Worm (Caenorhabditis elegans) whole organism, young adult: ENCODE measurements around the gene Y41E3.19.
A peak's percentile ranks its signal among the peaks of the same experiment; 100 is the strongest.

Experiments
- C06A6.2 ChIP-seq: fragments of 200-800 bp; sonication (Bioruptor generic); conservative IDR thresholded peaks from 2 replicates; pipeline ENCODE4 v1.3.6; 2022; ENCODE audit warnings: missing genetic modification characterization, missing compliant biosample characterization
- C17E4.6 ChIP-seq: fragments of 200-800 bp; sonication (Bioruptor generic); IDR thresholded peaks from 2 replicates; pipeline ENCODE4 v1.3.6; 2022; ENCODE audit warnings: missing genetic modification reagents, missing genetic modification characterization, missing compliant biosample characterization
- D2030.7 ChIP-seq: fragments of 200-800 bp; sonication (Bioruptor generic); IDR thresholded peaks from 2 replicates; pipeline ENCODE4 v1.3.6; 2022; ENCODE audit warnings: missing genetic modification reagents, missing genetic modification characterization, missing compliant biosample characterization
- F33H1.4 ChIP-seq: fragments of 200-800 bp; sonication (Bioruptor generic); IDR thresholded peaks from 2 replicates; pipeline ENCODE4 v1.3.6; 2022; ENCODE audit warnings: missing genetic modification reagents, missing genetic modification characterization, missing compliant biosample characterization
- F37B4.10 ChIP-seq: fragments of 200-800 bp; sonication (Bioruptor generic); IDR thresholded peaks from 2 replicates; pipeline ENCODE4 v1.3.6; 2022; ENCODE audit warnings: missing genetic modification characterization, missing compliant biosample characterization
- F39B2.1 ChIP-seq: fragments of 200-800 bp; sonication (Bioruptor generic); IDR thresholded peaks from 2 replicates; pipeline ENCODE4 v1.3.6; 2022; ENCODE audit warnings: missing genetic modification reagents, missing genetic modification characterization, missing compliant biosample characterization
- F57A8.1 ChIP-seq: fragments of 200-800 bp; sonication (Bioruptor generic); optimal IDR thresholded peaks from 2 replicates; lab custom pipeline; 2018; ENCODE audit warnings: mild to moderate bottlenecking, missing genetic modification characterization, moderate library complexity, missing compliant biosample characterization
- F57C9.4 ChIP-seq: sonication (generic microtip); optimal IDR thresholded peaks from 2 replicates; lab custom pipeline; 2017; ENCODE audit warnings: mild to moderate bottlenecking, missing genetic modification characterization, missing compliant biosample characterization
- K12H6.12 ChIP-seq: fragments of 200-800 bp; sonication (Bioruptor generic); optimal IDR thresholded peaks from 2 replicates; lab custom pipeline; 2018; ENCODE audit warnings: mild to moderate bottlenecking, missing genetic modification characterization, missing compliant biosample characterization
- T07F8.4 ChIP-seq: sonication (generic microtip); optimal IDR thresholded peaks from 2 replicates; lab custom pipeline; 2016; ENCODE audit warnings: mild to moderate bottlenecking, missing genetic modification characterization, moderate library complexity, missing compliant biosample characterization
- T26A5.8 ChIP-seq: sonication (generic microtip); optimal IDR thresholded peaks from 2 replicates; lab custom pipeline; 2016; ENCODE audit warnings: missing genetic modification characterization, missing compliant biosample characterization
- Y53F4B.3 ChIP-seq: fragments of 200-800 bp; sonication (Bioruptor generic); IDR thresholded peaks from 2 replicates; pipeline ENCODE4 v1.3.6; 2022; ENCODE audit warnings: missing genetic modification reagents, missing genetic modification characterization, missing compliant biosample characterization
- Y53G8AR.9 ChIP-seq: fragments of 200-800 bp; sonication (Bioruptor generic); conservative IDR thresholded peaks from 2 replicates; pipeline ENCODE4 v1.3.6; 2022; ENCODE audit warnings: missing genetic modification reagents, missing genetic modification characterization, missing compliant biosample characterization
- Y79H2A.3 ChIP-seq: fragments of 200-800 bp; sonication (Bioruptor generic); conservative IDR thresholded peaks from 2 replicates; pipeline ENCODE4 v1.3.6; 2022; ENCODE audit warnings: missing genetic modification reagents, missing genetic modification characterization, missing compliant biosample characterization
- Y95B8A.8 ChIP-seq: fragments of 200-800 bp; sonication (Bioruptor generic); IDR thresholded peaks from 2 replicates; pipeline ENCODE4 v1.3.6; 2022; ENCODE audit warnings: missing genetic modification reagents, missing genetic modification characterization, missing compliant biosample characterization
- ZK185.1 ChIP-seq: sonication (generic microtip); optimal IDR thresholded peaks from 2 replicates; lab custom pipeline; 2016; ENCODE audit warnings: mild to moderate bottlenecking, missing genetic modification characterization, missing compliant biosample characterization; ENCODE audit not compliant: poor library complexity, severe bottlenecking
- ama-1 ChIP-seq, 3 experiments: fragments of 150-350 bp in 1 of 3; sonication (generic microtip) in 2 of 3; optimal IDR thresholded peaks; 2 replicates each; lab custom pipeline; 2014 to 2018; ENCODE audit warnings: missing biosample characterization in 2 of 3, missing genetic modification characterization in 2 of 3, missing genetic modification reagents in 2 of 3
- aptf-3 ChIP-seq: fragments of 200-800 bp; sonication (Bioruptor generic); IDR thresholded peaks from 2 replicates; pipeline ENCODE4 v1.3.6; 2022; ENCODE audit warnings: missing genetic modification characterization, missing compliant biosample characterization
- atf-7 ChIP-seq: sonication (generic microtip); optimal IDR thresholded peaks from 2 replicates; lab custom pipeline; 2017; ENCODE audit warnings: mild to moderate bottlenecking, missing genetic modification characterization, missing compliant biosample characterization
- athp-1 ChIP-seq: sonication (generic microtip); optimal IDR thresholded peaks from 2 replicates; lab custom pipeline; 2017; ENCODE audit warnings: mild to moderate bottlenecking, missing genetic modification characterization, missing compliant biosample characterization
- attf-3 ChIP-seq: fragments of 200-800 bp; sonication (Bioruptor generic); conservative IDR thresholded peaks from 2 replicates; pipeline ENCODE4 v1.3.6; 2022; ENCODE audit warnings: missing genetic modification reagents, missing genetic modification characterization, missing compliant biosample characterization
- attf-6 ChIP-seq: fragments of 200-800 bp; sonication (Bioruptor generic); IDR thresholded peaks from 2 replicates; pipeline ENCODE4 v1.3.6; 2022; ENCODE audit warnings: missing genetic modification reagents, missing genetic modification characterization, missing compliant biosample characterization
- cebp-1 ChIP-seq, 2 experiments: fragments of 200-800 bp in 1 of 2; sonication (Bioruptor generic) in 1 of 2; sonication (generic microtip) in 1 of 2; IDR thresholded peaks in 1 of 2; optimal IDR thresholded peaks in 1 of 2; 2 replicates each; pipeline versions ENCODE4 v1.3.6 to Lab custom; 2017 to 2022; ENCODE audit warnings: missing compliant biosample characterization in 2 of 2, missing genetic modification characterization in 2 of 2, mild to moderate bottlenecking in 1 of 2, missing genetic modification reagents in 1 of 2, moderate library complexity in 1 of 2
- cebp-2 ChIP-seq: fragments of 200-800 bp; sonication (Bioruptor generic); IDR thresholded peaks from 2 replicates; pipeline ENCODE4 v1.3.6; 2022; ENCODE audit warnings: missing genetic modification characterization, missing compliant biosample characterization
- ceh-79 ChIP-seq: sonication (generic microtip); optimal IDR thresholded peaks from 2 replicates; lab custom pipeline; 2017; ENCODE audit warnings: mild to moderate bottlenecking, missing genetic modification characterization, missing compliant biosample characterization
- efl-1 ChIP-seq: fragments of 150-350 bp; optimal IDR thresholded peaks from 2 replicates; lab custom pipeline; 2014; ENCODE audit warnings: missing biosample characterization, missing genetic modification reagents, missing genetic modification characterization
- egl-18 ChIP-seq: fragments of 200-800 bp; sonication (Bioruptor generic); IDR thresholded peaks from 2 replicates; pipeline ENCODE4 v1.3.6; 2022; ENCODE audit warnings: missing genetic modification reagents, missing genetic modification characterization, missing compliant biosample characterization
- egl-44 ChIP-seq: fragments of 200-800 bp; sonication (Bioruptor generic); IDR thresholded peaks from 2 replicates; pipeline ENCODE4 v1.3.6; 2022; ENCODE audit warnings: missing genetic modification reagents, missing genetic modification characterization, missing compliant biosample characterization
- gei-17 ChIP-seq: fragments of 200-800 bp; sonication (Bioruptor generic); optimal IDR thresholded peaks from 2 replicates; lab custom pipeline; 2018; ENCODE audit warnings: mild to moderate bottlenecking, missing genetic modification characterization, missing compliant biosample characterization
- him-1 ChIP-seq: sonication (generic microtip); optimal IDR thresholded peaks from 2 replicates; lab custom pipeline; 2016; ENCODE audit warnings: missing genotype, missing genetic modification reagents, missing genetic modification characterization, missing compliant biosample characterization
- hmg-1.2 ChIP-seq: fragments of 200-800 bp; sonication (Bioruptor generic); IDR thresholded peaks from 2 replicates; pipeline ENCODE4 v1.3.6; 2022; ENCODE audit warnings: missing genetic modification reagents, missing genetic modification characterization, missing compliant biosample characterization
- hrde-1 ChIP-seq: sonication (generic microtip); optimal IDR thresholded peaks from 2 replicates; lab custom pipeline; 2016; ENCODE audit warnings: missing genetic modification characterization, mild to moderate bottlenecking, missing compliant biosample characterization, moderate library complexity, missing genotype, missing genetic modification reagents, borderline replicate concordance
- let-607 ChIP-seq, 2 experiments: fragments of 200-800 bp in 1 of 2; sonication (Bioruptor generic) in 1 of 2; sonication (generic microtip) in 1 of 2; optimal IDR thresholded peaks; 2 replicates each; lab custom pipeline; 2016 to 2018; ENCODE audit warnings: mild to moderate bottlenecking in 2 of 2, missing compliant biosample characterization in 2 of 2, missing genetic modification characterization in 2 of 2, moderate library complexity in 2 of 2, missing genotype in 1 of 2
- lin-54 ChIP-seq: fragments of 200-800 bp; sonication (Bioruptor generic); optimal IDR thresholded peaks from 2 replicates; lab custom pipeline; 2018; ENCODE audit warnings: mild to moderate bottlenecking, missing genetic modification characterization, missing compliant biosample characterization
- lsl-1 ChIP-seq: fragments of 200-800 bp; sonication (Bioruptor generic); optimal IDR thresholded peaks from 2 replicates; lab custom pipeline; 2018; ENCODE audit warnings: mild to moderate bottlenecking, missing genetic modification characterization, moderate library complexity, missing compliant biosample characterization
- madf-3 ChIP-seq: fragments of 200-800 bp; sonication (Bioruptor generic); IDR thresholded peaks from 2 replicates; pipeline ENCODE4 v1.3.6; 2022; ENCODE audit warnings: missing genetic modification reagents, missing genetic modification characterization, missing compliant biosample characterization
- mel-28 ChIP-seq: sonication (generic microtip); optimal IDR thresholded peaks from 2 replicates; lab custom pipeline; 2016; ENCODE audit warnings: borderline replicate concordance, mild to moderate bottlenecking, missing genetic modification characterization, missing compliant biosample characterization
- nfya-2 ChIP-seq: fragments of 200-800 bp; sonication (Bioruptor generic); IDR thresholded peaks from 2 replicates; pipeline ENCODE4 v1.3.6; 2022; ENCODE audit warnings: missing genetic modification reagents, missing genetic modification characterization, missing compliant biosample characterization
- nfyb-1 ChIP-seq: fragments of 200-800 bp; sonication (Bioruptor generic); IDR thresholded peaks from 2 replicates; pipeline ENCODE4 v1.3.6; 2022; ENCODE audit warnings: missing genetic modification reagents, missing genetic modification characterization, missing compliant biosample characterization
- rcor-1 ChIP-seq: fragments of 200-800 bp; sonication (Bioruptor generic); IDR thresholded peaks from 2 replicates; pipeline ENCODE4 v1.3.6; 2022; ENCODE audit warnings: missing genetic modification reagents, missing genetic modification characterization, missing compliant biosample characterization
- snpc-1.1 ChIP-seq: sonication (generic microtip); optimal IDR thresholded peaks from 2 replicates; lab custom pipeline; 2017; ENCODE audit warnings: missing genetic modification characterization, mild to moderate bottlenecking, missing compliant biosample characterization, antibody characterized with exemption, moderate library complexity, missing genotype, missing genetic modification reagents; ENCODE audit not compliant: insufficient read depth
- snpc-1.3 ChIP-seq: sonication (generic microtip); optimal IDR thresholded peaks from 2 replicates; lab custom pipeline; 2017; ENCODE audit warnings: missing genetic modification characterization, mild to moderate bottlenecking, missing compliant biosample characterization, antibody characterized with exemption, moderate library complexity, missing genotype, missing genetic modification reagents; ENCODE audit not compliant: insufficient read depth
- somi-1 ChIP-seq: fragments of 200-800 bp; sonication (Bioruptor generic); optimal IDR thresholded peaks from 2 replicates; lab custom pipeline; 2018; ENCODE audit warnings: mild to moderate bottlenecking, missing genetic modification characterization, missing compliant biosample characterization
- sptf-2 ChIP-seq: fragments of 200-800 bp; sonication (Bioruptor generic); optimal IDR thresholded peaks from 2 replicates; lab custom pipeline; 2018; ENCODE audit warnings: mild to moderate bottlenecking, missing genetic modification characterization, missing compliant biosample characterization
- zfh-2 ChIP-seq: fragments of 200-800 bp; sonication (Bioruptor generic); conservative IDR thresholded peaks from 2 replicates; pipeline ENCODE4 v1.3.6; 2022; ENCODE audit warnings: missing genetic modification reagents, missing genetic modification characterization, missing compliant biosample characterization
- ztf-28 ChIP-seq: fragments of 200-800 bp; sonication (Bioruptor generic); IDR thresholded peaks from 2 replicates; pipeline ENCODE4 v1.3.6; 2022; ENCODE audit warnings: missing genetic modification reagents, missing genetic modification characterization, missing compliant biosample characterization

Gene Y41E3.19

DNA sequence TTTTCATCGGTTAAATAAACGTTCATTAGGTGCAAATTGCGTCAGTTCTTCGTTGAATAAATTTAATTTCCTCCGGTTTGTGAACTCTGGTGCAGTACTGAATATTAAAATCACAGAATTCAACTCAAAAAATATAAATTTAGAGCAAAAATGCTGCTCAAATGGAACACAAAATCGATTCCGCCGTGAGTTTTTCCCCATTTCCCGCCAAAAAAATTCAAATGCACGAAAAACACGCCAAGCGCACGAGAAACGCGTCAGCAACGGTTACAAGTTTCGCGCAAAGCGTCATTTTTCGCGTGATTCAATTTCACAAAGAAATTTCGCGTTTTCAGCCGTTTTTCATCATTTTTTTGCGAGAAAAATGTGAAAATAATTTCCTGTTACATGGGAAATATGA is 16.5 kb upstream of the Y41E3.19 start, which contains the start of gene hrpu-1 (continued):
- TF ChIP-seq nfya-2 (no peak), madf-3 (GFP tag; lab: Robert Waterston, UW) (0 out of 2 replicates have a peak, but pooled peaks have one; percentile 62), ceh-79 (no peak), aptf-3 (GFP tag; lab: Robert Waterston, UW) (no peak), hmg-1.2 (peak; percentile 56), snpc-1.3 (tag; lab: Kevin White, UChicago) (peak; percentile 91), mel-28 (no peak), egl-18 (GFP tag; lab: Robert Waterston, UW) (no peak), sptf-2 (GFP tag; lab: Kevin White, UChicago) (no peak), egl-44 (GFP tag; lab: Robert Waterston, UW) (0 out of 2 replicates have a peak, but pooled peaks have one; percentile 25), F57C9.4 (tag; lab: Kevin White, UChicago) (no peak), efl-1 (GFP tag; lab: Kevin White, UChicago) (peak; percentile 88), Y95B8A.8 (GFP tag; lab: Robert Waterston, UW) (no peak), T07F8.4 (tag; lab: Kevin White, UChicago) (no peak), atf-7 (peak; percentile 40), nfyb-1 (GFP tag; lab: Robert Waterston, UW) (peak; percentile 73), lin-54 (GFP tag; lab: Kevin White, UChicago) (peak; percentile 97), rcor-1 (GFP tag; lab: Robert Waterston, UW) (peak; percentile 75), somi-1 (GFP tag; lab: Kevin White, UChicago) (no peak), ztf-28 (GFP tag; lab: Robert Waterston, UW) (no peak), Y79H2A.3 (GFP tag; lab: Robert Waterston, UW) (0 out of 2 replicates have a peak, but pooled peaks have one; percentile 38), gei-17 (GFP tag; lab: Kevin White, UChicago) (peak; percentile 7), D2030.7 (GFP tag; lab: Robert Waterston, UW) (peak; percentile 76), ama-1 (optimal IDR thresholded peaks at IDR 0.05; lab: Kevin White, UChicago) (no peak), ama-1 (GFP tag; optimal IDR thresholded peaks at IDR 0.05; lab: Kevin White, UChicago) (peak in 1 of 2 experiments; percentile 39), let-607 (tag; optimal IDR thresholded peaks at IDR 0.05; lab: Kevin White, UChicago) (peak; percentile 46 to 53), F37B4.10 (GFP tag; lab: Robert Waterston, UW) (no peak), cebp-2 (peak; percentile 96; the same call in 1 of the 2 replicates), zfh-2 (GFP tag; lab: Robert Waterston, UW) (no peak), F39B2.1 (GFP tag; lab: Robert Waterston, UW) (0 out of 2 replicates have a peak, but pooled peaks have one; percentile 49), C17E4.6 (GFP tag; lab: Robert Waterston, UW) (0 out of 2 replicates have a peak, but pooled peaks have one; percentile 19), F57A8.1 (GFP tag; lab: Kevin White, UChicago) (no peak), athp-1 (tag; lab: Kevin White, UChicago) (peak; percentile 73), attf-6 (peak; percentile 95), ZK185.1 (tag; lab: Kevin White, UChicago) (peak; percentile 62), hrde-1 (peak; percentile 41), Y53G8AR.9 (GFP tag; lab: Robert Waterston, UW) (peak; percentile 89; the same call in 1 of the 2 replicates), attf-3 (peak; percentile 71; the same call in 1 of the 2 replicates), K12H6.12 (tag; lab: Kevin White, UChicago) (peak; percentile 50), snpc-1.1 (peak; percentile 8), F33H1.4 (GFP tag; lab: Robert Waterston, UW) (peak; percentile 82), Y53F4B.3 (GFP tag; lab: Robert Waterston, UW) (no peak), C06A6.2 (GFP tag; lab: Robert Waterston, UW) (no peak), cebp-1 (GFP tag; IDR thresholded peaks at IDR 0.05; lab: Robert Waterston, UW) (peak; percentile 39; the same call in 1 of the 2 replicates), cebp-1 (tag; optimal IDR thresholded peaks at IDR 0.05; lab: Kevin White, UChicago) (peak; percentile 79), lsl-1 (peak; percentile 66), him-1 (tag; lab: Kevin White, UChicago) (peak; percentile 59), T26A5.8 (tag; lab: Kevin White, UChicago) (no peak)
